Worm (Caenorhabditis elegans) whole organism, L4 larva: ENCODE data around the gene apx-1.

Source experiments
- D1046.2 ChIP-seq: fragments of 200-800 bp; sonication (Bioruptor generic); IDR thresholded peaks from 2 replicates; pipeline ENCODE4 v1.3.6; 2022; ENCODE audit warnings: missing genetic modification characterization, missing compliant biosample characterization
- aha-1 ChIP-seq: fragments of 150-350 bp; peaks from one replicate; lab custom pipeline; 2014; ENCODE audit warnings: missing biosample characterization, missing genetic modification characterization
- fkh-10 ChIP-seq: fragments of 150-350 bp; optimal IDR thresholded peaks from 2 replicates; lab custom pipeline; 2014; ENCODE audit warnings: missing biosample characterization, missing genetic modification reagents, missing genetic modification characterization
- fos-1 ChIP-seq: fragments of 150-350 bp; optimal IDR thresholded peaks from 2 replicates; lab custom pipeline; 2014; ENCODE audit warnings: missing biosample characterization, missing genetic modification characterization
- lin-13 ChIP-seq: fragments of 150-350 bp; optimal IDR thresholded peaks from 2 replicates; lab custom pipeline; 2014; ENCODE audit warnings: missing biosample characterization, missing genetic modification reagents, missing genetic modification characterization
- nhr-10 ChIP-seq: fragments of 150-350 bp; optimal IDR thresholded peaks from 2 replicates; lab custom pipeline; 2014; ENCODE audit warnings: missing biosample characterization, missing genetic modification characterization
- nhr-25 ChIP-seq: sonication (generic microtip); optimal IDR thresholded peaks from 2 replicates; lab custom pipeline; 2017; ENCODE audit warnings: missing genetic modification characterization, mild to moderate bottlenecking, missing compliant biosample characterization, antibody characterized with exemption, moderate library complexity, borderline replicate concordance; ENCODE audit not compliant: insufficient read depth

DNA sequence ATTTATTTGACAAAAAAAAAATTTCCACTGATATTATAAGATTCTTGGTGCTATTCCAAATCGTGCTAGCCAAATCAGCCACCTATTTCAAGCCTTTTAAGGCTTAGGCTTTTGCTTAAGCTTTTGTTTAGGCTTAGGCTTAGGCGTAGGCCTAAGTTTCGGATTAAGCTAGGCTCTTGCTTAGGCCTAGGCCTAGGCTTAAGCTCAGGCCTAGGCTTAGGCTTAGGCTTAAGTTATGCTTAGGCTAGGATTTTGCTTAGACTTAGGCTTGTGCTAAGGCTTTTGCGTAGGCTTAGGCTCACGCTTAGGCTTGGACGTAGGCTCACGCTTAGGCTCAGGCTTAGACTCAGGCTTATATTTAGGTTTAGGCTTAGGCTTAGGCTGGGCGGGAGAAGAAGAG is 20.2 kb downstream of the apx-1 start:
- no peak for TF ChIP-seq fkh-10
- TF ChIP-seq aha-1 (tag; lab: Kevin White, UChicago) = no peak
- no peak for TF ChIP-seq lin-13
- TF ChIP-seq nhr-10 (tag; lab: Kevin White, UChicago) = no peak
- TF ChIP-seq nhr-25 (tag; lab: Kevin White, UChicago) = no peak
- TF ChIP-seq fos-1 (tag; lab: Kevin White, UChicago) = no peak
- no peak for TF ChIP-seq D1046.2 (GFP tag; lab: Robert Waterston, UW)
